Worm (Caenorhabditis elegans) whole organism, L3 larva: ENCODE data around the gene Y49A3A.3.

Experiments used
- lin-39 ChIP-seq: fragments of 150-350 bp; optimal IDR thresholded peaks from 2 replicates; lab custom pipeline; 2018; ENCODE audit warnings: missing biosample characterization, missing genetic modification reagents, missing genetic modification characterization
- nhr-237 ChIP-seq: fragments of 150-350 bp; optimal IDR thresholded peaks from 2 replicates; lab custom pipeline; 2014; ENCODE audit warnings: missing biosample characterization, missing genetic modification characterization

DNA sequence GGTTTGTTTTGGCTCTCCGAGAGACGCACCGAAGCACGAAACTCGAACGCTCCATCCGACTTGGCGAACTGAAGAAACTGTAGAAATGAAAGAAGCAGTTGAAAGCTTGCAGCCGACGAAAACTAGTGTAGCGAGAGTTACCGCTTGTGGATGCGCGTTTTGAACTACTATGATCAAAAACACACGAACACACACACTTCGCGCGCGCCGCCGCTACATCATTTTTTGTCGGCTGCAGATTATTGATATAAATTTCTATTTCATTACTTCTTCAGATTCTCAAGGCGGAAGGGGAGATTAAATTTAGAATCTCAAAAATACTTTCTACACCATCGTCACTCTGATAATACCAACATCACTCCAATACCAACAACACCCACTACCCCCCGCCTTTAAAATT is 7.8 kb downstream of the Y49A3A.3 start:
- TF ChIP-seq lin-39 (tag; lab: Kevin White, UChicago) (no peak), nhr-237 (tag; lab: Kevin White, UChicago) (no peak)
